Worm (Caenorhabditis elegans) whole organism, mixed stage, embryonic: ENCODE measurements around the gene lgg-3.

Experiments used
- M03D4.4 ChIP-seq: sonication (generic microtip); optimal IDR thresholded peaks from 2 replicates; lab custom pipeline; 2017; ENCODE audit warnings: mild to moderate bottlenecking, missing genetic modification characterization, missing compliant biosample characterization
- bed-3 ChIP-seq: fragments of 200-800 bp; sonication (Bioruptor generic); optimal IDR thresholded peaks from 3 replicates; lab custom pipeline; 2018; ENCODE audit warnings: mild to moderate bottlenecking, missing genetic modification characterization, moderate library complexity, missing compliant biosample characterization
- blmp-1 ChIP-seq: fragments of 150-350 bp; optimal IDR thresholded peaks from 2 replicates; lab custom pipeline; 2014; ENCODE audit warnings: missing biosample characterization, missing genetic modification characterization
- ceh-39 ChIP-seq: fragments of 150-350 bp; optimal IDR thresholded peaks from 2 replicates; lab custom pipeline; 2014; ENCODE audit warnings: missing biosample characterization, missing genetic modification characterization
- ceh-43 ChIP-seq: fragments of 200-800 bp; sonication (Bioruptor generic); optimal IDR thresholded peaks from 2 replicates; lab custom pipeline; 2018; ENCODE audit warnings: mild to moderate bottlenecking, missing genetic modification characterization, moderate library complexity, missing compliant biosample characterization
- ceh-83 ChIP-seq: fragments of 200-800 bp; sonication (Bioruptor generic); optimal IDR thresholded peaks from 2 replicates; lab custom pipeline; 2018; ENCODE audit warnings: mild to moderate bottlenecking, missing genetic modification characterization, missing compliant biosample characterization
- ces-1 ChIP-seq: fragments of 150-350 bp; optimal IDR thresholded peaks from 2 replicates; lab custom pipeline; 2014; ENCODE audit warnings: missing biosample characterization, missing genetic modification reagents, missing genetic modification characterization
- cnd-1 ChIP-seq: fragments of 200-800 bp; sonication (Bioruptor generic); optimal IDR thresholded peaks from 2 replicates; lab custom pipeline; 2018; ENCODE audit warnings: mild to moderate bottlenecking, missing genetic modification characterization, missing compliant biosample characterization
- drap-1 ChIP-seq: fragments of 200-800 bp; sonication (Bioruptor generic); optimal IDR thresholded peaks from 3 replicates; lab custom pipeline; 2018; ENCODE audit warnings: mild to moderate bottlenecking, missing genetic modification characterization, missing compliant biosample characterization
- elt-1 ChIP-seq: sonication (generic microtip); optimal IDR thresholded peaks from 2 replicates; lab custom pipeline; 2017; ENCODE audit warnings: missing genetic modification characterization, mild to moderate bottlenecking, missing compliant biosample characterization, antibody characterized with exemption, moderate library complexity, borderline replicate concordance; ENCODE audit not compliant: insufficient read depth
- elt-3 ChIP-seq: fragments of 150-350 bp; optimal IDR thresholded peaks from 2 replicates; lab custom pipeline; 2014; ENCODE audit warnings: missing biosample characterization, missing genetic modification characterization
- flh-1 ChIP-seq: fragments of 200-800 bp; sonication (Bioruptor generic); optimal IDR thresholded peaks from 2 replicates; lab custom pipeline; 2018; ENCODE audit warnings: mild to moderate bottlenecking, missing genetic modification characterization, moderate library complexity, missing compliant biosample characterization
- ham-2 ChIP-seq: fragments of 200-800 bp; sonication (Bioruptor generic); optimal IDR thresholded peaks from 2 replicates; lab custom pipeline; 2018; ENCODE audit warnings: mild to moderate bottlenecking, missing genetic modification characterization, missing compliant biosample characterization
- hlh-1 ChIP-seq: fragments of 150-350 bp; optimal IDR thresholded peaks from 2 replicates; lab custom pipeline; 2014; ENCODE audit warnings: missing biosample characterization, missing genetic modification reagents, missing genetic modification characterization
- lin-13 ChIP-seq: fragments of 150-350 bp; optimal IDR thresholded peaks from 2 replicates; lab custom pipeline; 2014; ENCODE audit warnings: missing biosample characterization, missing genetic modification characterization
- lin-32 ChIP-seq: fragments of 200-800 bp; sonication (Bioruptor generic); optimal IDR thresholded peaks from 2 replicates; lab custom pipeline; 2018; ENCODE audit warnings: mild to moderate bottlenecking, missing genetic modification characterization, missing compliant biosample characterization
- lsy-2 ChIP-seq: fragments of 150-350 bp; optimal IDR thresholded peaks from 2 replicates; lab custom pipeline; 2014; ENCODE audit warnings: missing biosample characterization, missing genetic modification characterization
- mab-5 ChIP-seq: fragments of 150-350 bp; optimal IDR thresholded peaks from 2 replicates; lab custom pipeline; 2014; ENCODE audit warnings: missing biosample characterization, missing genetic modification characterization
- mep-1 ChIP-seq: fragments of 150-350 bp; optimal IDR thresholded peaks from 2 replicates; lab custom pipeline; 2017; ENCODE audit warnings: missing biosample characterization, missing genetic modification reagents, missing genetic modification characterization, inconsistent platforms
- nhr-12 ChIP-seq: fragments of 150-350 bp; optimal IDR thresholded peaks from 2 replicates; lab custom pipeline; 2014; ENCODE audit warnings: missing biosample characterization, missing genetic modification characterization
- nhr-2 ChIP-seq: fragments of 150-350 bp; optimal IDR thresholded peaks from 2 replicates; lab custom pipeline; 2014; ENCODE audit warnings: missing biosample characterization, missing genetic modification characterization
- nhr-237 ChIP-seq: fragments of 150-350 bp; optimal IDR thresholded peaks from 2 replicates; lab custom pipeline; 2014; ENCODE audit warnings: missing biosample characterization, missing genetic modification characterization
- nhr-28 ChIP-seq: fragments of 150-350 bp; optimal IDR thresholded peaks from 2 replicates; lab custom pipeline; 2014; ENCODE audit warnings: missing biosample characterization, missing genetic modification characterization
- pha-4 ChIP-seq: fragments of 150-350 bp; optimal IDR thresholded peaks from 2 replicates; lab custom pipeline; 2018; ENCODE audit warnings: missing biosample characterization, missing genetic modification reagents, missing genetic modification characterization
- sem-2 ChIP-seq: fragments of 200-800 bp; sonication (Bioruptor generic); optimal IDR thresholded peaks from 2 replicates; lab custom pipeline; 2018; ENCODE audit warnings: mild to moderate bottlenecking, missing genetic modification characterization, missing compliant biosample characterization
- snpc-4 ChIP-seq: fragments of 150-350 bp; optimal IDR thresholded peaks from 2 replicates; lab custom pipeline; 2014; ENCODE audit warnings: missing biosample characterization, missing genetic modification characterization
- sptf-1 ChIP-seq: sonication (generic microtip); optimal IDR thresholded peaks from 2 replicates; lab custom pipeline; 2017; ENCODE audit warnings: mild to moderate bottlenecking, missing genetic modification characterization, moderate library complexity, missing compliant biosample characterization
- tbx-8 ChIP-seq: fragments of 200-800 bp; sonication (Bioruptor generic); optimal IDR thresholded peaks from 2 replicates; lab custom pipeline; 2018; ENCODE audit warnings: mild to moderate bottlenecking, missing genetic modification characterization, moderate library complexity, missing compliant biosample characterization
- unc-120 ChIP-seq: sonication (generic microtip); optimal IDR thresholded peaks from 2 replicates; lab custom pipeline; 2017; ENCODE audit warnings: missing genetic modification characterization, missing compliant biosample characterization; ENCODE audit not compliant: poor library complexity, severe bottlenecking
- unc-62 ChIP-seq: fragments of 150-350 bp; optimal IDR thresholded peaks from 2 replicates; lab custom pipeline; 2014; ENCODE audit warnings: missing biosample characterization, missing genetic modification reagents, missing genetic modification characterization
- zip-8 ChIP-seq: fragments of 150-350 bp; optimal IDR thresholded peaks from 2 replicates; lab custom pipeline; 2014; ENCODE audit warnings: missing biosample characterization, missing genetic modification characterization
- ztf-11 ChIP-seq: fragments of 150-350 bp; optimal IDR thresholded peaks from 2 replicates; lab custom pipeline; 2014; ENCODE audit warnings: missing biosample characterization, missing genetic modification characterization

The lgg-3 gene

DNA sequence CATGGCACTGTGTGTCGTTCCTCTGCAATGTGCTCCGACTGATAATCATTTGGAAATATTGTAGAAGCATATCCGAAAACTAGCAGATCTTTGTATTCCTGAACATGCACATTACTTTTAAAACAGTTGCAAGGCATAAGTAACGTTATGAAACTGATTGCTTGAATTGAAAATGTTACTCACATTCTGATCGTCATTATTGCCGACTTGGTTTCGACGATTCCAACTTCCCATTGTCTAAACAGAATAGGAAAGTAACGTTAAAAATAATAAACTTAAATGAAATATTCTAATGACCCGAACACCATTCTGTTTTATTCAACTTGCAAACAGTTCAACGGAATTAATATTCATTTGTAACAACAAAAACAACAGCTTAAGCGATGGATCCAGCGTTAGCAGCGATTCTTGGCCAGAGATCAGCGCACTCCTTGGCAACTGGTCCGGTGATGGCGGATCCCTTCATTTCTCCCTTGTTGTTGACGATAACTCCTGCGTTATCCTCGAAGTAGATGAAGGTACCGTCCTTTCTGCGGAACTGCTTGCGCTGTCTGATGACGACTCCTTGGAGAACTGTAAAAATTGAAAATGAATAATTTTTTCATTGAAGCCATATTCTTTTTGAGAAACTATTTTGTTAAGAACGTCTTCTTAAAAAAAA, 7.5 kb upstream of the lgg-3 start, which contains the start of gene swp-1:
TSS of gene swp-1 (minus strand) at position 298 of the 661 bp plus-strand sequence.
- TF ChIP-seq nhr-28 (no peak), ham-2 (no peak), lin-32 (GFP tag; lab: Kevin White, UChicago) (no peak), cnd-1 (no peak), pha-4 (tag; lab: Kevin White, UChicago) (no peak), nhr-12 (tag; lab: Kevin White, UChicago) (no peak), zip-8 (tag; lab: Kevin White, UChicago) (no peak), tbx-8 (GFP tag; lab: Kevin White, UChicago) (no peak), snpc-4 (tag; lab: Kevin White, UChicago) (no peak), ceh-43 (GFP tag; lab: Kevin White, UChicago) (no peak), elt-1 (tag; lab: Kevin White, UChicago) (no peak), ztf-11 (tag; lab: Kevin White, UChicago) (no peak), hlh-1 (no peak), M03D4.4 (tag; lab: Kevin White, UChicago) (no peak), mab-5 (no peak), unc-120 (tag; lab: Kevin White, UChicago) (no peak), drap-1 (no peak), bed-3 (GFP tag; lab: Kevin White, UChicago) (no peak), ces-1 (GFP tag; lab: Kevin White, UChicago) (no peak)

DNA sequence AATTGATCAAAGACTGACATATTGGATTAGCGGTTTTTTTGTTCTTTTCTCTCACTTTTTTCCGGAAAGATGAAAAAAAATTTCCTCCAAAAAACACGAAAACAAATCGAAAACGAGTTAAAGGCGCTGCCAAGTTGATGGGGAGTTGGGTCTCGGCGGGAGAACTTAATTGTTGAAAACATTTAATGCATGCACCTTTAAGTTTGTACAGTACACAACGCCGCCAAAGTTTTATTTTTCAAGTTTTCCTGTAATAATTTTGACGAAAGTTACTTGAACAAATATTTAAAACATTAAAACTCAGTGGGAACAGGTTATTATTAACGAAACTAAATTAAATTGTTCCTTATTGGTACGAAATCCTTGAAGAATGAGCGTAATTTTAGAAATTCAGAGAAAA, 3.7 kb upstream of the lgg-3 start:
- no peak for TF ChIP-seq elt-3 (tag; lab: Kevin White, UChicago)
- no peak for TF ChIP-seq ztf-11 (tag; lab: Kevin White, UChicago)
- TF ChIP-seq blmp-1 (tag; lab: Kevin White, UChicago) = no peak
- TF ChIP-seq ceh-83 = no peak
- no peak for TF ChIP-seq ceh-43 (GFP tag; lab: Kevin White, UChicago)
- TF ChIP-seq ceh-39 (tag; lab: Kevin White, UChicago) = no peak
- no peak for TF ChIP-seq cnd-1
- TF ChIP-seq, all 35 proteins: peak for 0

DNA sequence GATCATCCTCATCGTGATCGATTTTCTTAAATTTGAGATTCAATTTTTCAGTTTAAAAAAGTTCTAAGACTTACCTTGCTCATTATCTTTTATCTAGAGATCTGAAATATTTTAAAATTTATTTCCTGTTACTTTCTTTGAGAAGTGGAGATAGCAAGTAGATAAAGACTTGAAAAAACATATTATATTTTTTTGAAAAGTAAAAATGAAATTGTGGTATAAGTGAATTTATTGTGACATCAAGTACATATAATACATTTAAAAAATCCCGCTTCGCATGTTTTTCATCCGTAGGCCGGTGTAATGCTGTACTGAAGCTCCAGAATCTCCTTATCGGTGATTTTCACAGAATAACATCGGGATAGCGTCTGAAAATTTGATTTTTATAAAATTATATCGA, 547 bp downstream of the lgg-3 start, which contains the start of gene B0336.7:
TSS of gene B0336.7 (minus strand) at position 101 of the 400 bp plus-strand sequence.
- no peak for TF ChIP-seq lsy-2 (tag; lab: Kevin White, UChicago)
- TF ChIP-seq mab-5 = no peak

DNA sequence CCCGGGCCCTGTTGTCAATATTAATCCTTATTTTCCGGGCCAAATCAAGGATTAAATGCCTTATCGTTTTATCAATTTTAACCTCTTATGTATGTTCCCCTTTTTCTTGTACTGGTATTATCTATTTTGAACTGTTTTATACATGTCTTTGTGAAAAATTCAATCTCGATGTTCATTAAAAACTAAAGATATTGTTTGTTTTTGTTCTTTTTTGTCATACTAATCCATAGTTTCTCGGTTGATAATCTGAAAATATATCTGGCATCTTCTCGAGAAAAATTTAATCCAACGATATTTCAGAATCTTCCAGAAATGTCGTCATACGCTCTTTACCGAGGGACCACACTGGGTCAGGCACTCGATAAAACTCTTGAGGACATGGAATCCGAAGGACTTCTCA, 4.1 kb downstream of the lgg-3 start, which contains the start of gene B0336.13:
TSS of gene B0336.13 (plus strand) at position 301 of the 400 bp plus-strand sequence.
- TF ChIP-seq nhr-28 (no peak), nhr-2 (tag; lab: Kevin White, UChicago) (no peak), ces-1 (GFP tag; lab: Kevin White, UChicago) (no peak), flh-1 (no peak), unc-62 (GFP tag; lab: Kevin White, UChicago) (no peak), pha-4 (tag; lab: Kevin White, UChicago) (no peak), bed-3 (GFP tag; lab: Kevin White, UChicago) (no peak), sem-2 (no peak), unc-120 (tag; lab: Kevin White, UChicago) (no peak), ztf-11 (tag; lab: Kevin White, UChicago) (no peak), M03D4.4 (tag; lab: Kevin White, UChicago) (no peak), elt-3 (tag; lab: Kevin White, UChicago) (no peak), zip-8 (tag; lab: Kevin White, UChicago) (no peak), ham-2 (no peak), tbx-8 (GFP tag; lab: Kevin White, UChicago) (no peak), sptf-1 (tag; lab: Kevin White, UChicago) (no peak), nhr-237 (tag; lab: Kevin White, UChicago) (no peak), snpc-4 (tag; lab: Kevin White, UChicago) (no peak)

DNA sequence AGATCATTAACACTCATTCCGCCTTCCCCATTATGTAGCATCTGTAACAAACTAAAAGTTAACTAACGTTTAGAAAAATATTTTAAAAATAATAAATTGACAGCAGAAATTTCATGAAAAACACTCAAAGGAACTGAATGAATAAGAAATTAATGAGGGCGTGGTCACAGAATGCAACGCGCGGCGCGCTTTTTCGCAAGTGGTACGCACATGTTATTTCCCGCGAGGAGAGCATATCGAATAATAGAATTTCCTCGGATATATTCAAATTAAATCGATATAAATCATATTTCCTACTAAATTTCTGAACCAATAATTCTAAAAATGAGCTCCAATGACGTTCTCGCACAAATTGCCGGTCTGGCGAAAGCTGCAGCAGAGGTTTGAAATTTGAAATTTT, 5.1 kb downstream of the lgg-3 start, which contains the start of the genes abi-1 and arle-14:
TSS of gene abi-1 (minus strand) at position 51 of the 400 bp plus-strand sequence.
TSS of gene arle-14 (plus strand) at position 217 of the 400 bp plus-strand sequence.
- TF ChIP-seq ztf-11 (tag; lab: Kevin White, UChicago) = no peak
- no peak for TF ChIP-seq snpc-4 (tag; lab: Kevin White, UChicago)
- no peak for TF ChIP-seq cnd-1
- TF ChIP-seq mep-1 (tag; lab: Kevin White, UChicago) = peak; percentile 31
- TF ChIP-seq hlh-1 = no peak
- TF ChIP-seq lin-13 (tag; lab: Kevin White, UChicago) = no peak
- TF ChIP-seq mab-5 = no peak
- TF ChIP-seq unc-120 (tag; lab: Kevin White, UChicago) = no peak
- TF ChIP-seq ceh-43 (GFP tag; lab: Kevin White, UChicago) = no peak
- TF ChIP-seq pha-4 (tag; lab: Kevin White, UChicago) = no peak
- TF ChIP-seq ceh-83 = no peak
- TF ChIP-seq nhr-2 (tag; lab: Kevin White, UChicago) = no peak
- TF ChIP-seq ceh-39 (tag; lab: Kevin White, UChicago) = no peak
- TF ChIP-seq ham-2 = no peak
- TF ChIP-seq bed-3 (GFP tag; lab: Kevin White, UChicago) = no peak
- no peak for TF ChIP-seq elt-3 (tag; lab: Kevin White, UChicago)
- TF ChIP-seq ces-1 (GFP tag; lab: Kevin White, UChicago) = peak; percentile 76
- TF ChIP-seq lsy-2 (tag; lab: Kevin White, UChicago) = peak; percentile 10
- TF ChIP-seq drap-1 = no peak
- TF ChIP-seq sptf-1 (tag; lab: Kevin White, UChicago) = peak; percentile 19
- no peak for TF ChIP-seq flh-1
- no peak for TF ChIP-seq elt-1 (tag; lab: Kevin White, UChicago)
- no peak for TF ChIP-seq unc-62 (GFP tag; lab: Kevin White, UChicago)
- TF ChIP-seq M03D4.4 (tag; lab: Kevin White, UChicago) = no peak
- TF ChIP-seq nhr-237 (tag; lab: Kevin White, UChicago) = no peak
- no peak for TF ChIP-seq nhr-28
- no peak for TF ChIP-seq tbx-8 (GFP tag; lab: Kevin White, UChicago)
